Worm (Caenorhabditis elegans) whole organism, L2 larva: ENCODE measurements around the gene C16C10.13.

Experiments
- dmd-4 ChIP-seq: sonication (generic microtip); optimal IDR thresholded peaks from 2 replicates; lab custom pipeline; 2017; ENCODE audit warnings: missing biosample characterization, missing genetic modification characterization
- mbf-1 ChIP-seq: sonication (generic microtip); optimal IDR thresholded peaks from 2 replicates; lab custom pipeline; 2017; ENCODE audit warnings: missing biosample characterization, missing genetic modification characterization
- mdl-1 ChIP-seq, 2 experiments: fragments of 150-350 bp in 1 of 2; sonication (generic microtip) in 1 of 2; optimal IDR thresholded peaks; 2 replicates each; lab custom pipeline; 2017; ENCODE audit warnings: missing biosample characterization in 2 of 2, missing genetic modification characterization in 2 of 2
- unc-55 ChIP-seq: fragments of 150-350 bp; sonication (generic microtip); optimal IDR thresholded peaks from 3 replicates; lab custom pipeline; 2014; ENCODE audit warnings: missing biosample characterization, missing genetic modification reagents, missing genetic modification characterization

ce11 chrIII:4175489-4175888, 751 bp upstream of the C16C10.13 start:
- TF ChIP-seq unc-55 (GFP tag; lab: Kevin White, UChicago) (no peak), mdl-1 (tag; optimal IDR thresholded peaks at IDR 0.05; lab: Kevin White, UChicago) (no peak), dmd-4 (tag; lab: Kevin White, UChicago) (no peak), mbf-1 (tag; lab: Kevin White, UChicago) (no peak)
